Fruit fly (Drosophila melanogaster): ENCODE measurements around the gene Osi13.

Osi13 gene

dm6 chr3R:6297164-6297563 lies 5.6 kb downstream of the Osi13 start (continued):
- TF ChIP-seq zfh2 (GFP tag; optimal IDR thresholded peaks at IDR 0.05) (no peak), kni (GFP tag; optimal IDR thresholded peaks at IDR 0.05) (peak; percentile 46), Oaz (GFP tag; IDR thresholded peaks at IDR 0.05) (no peak), CG2678 (tag; optimal IDR thresholded peaks at IDR 0.05) (no peak), fd96Cb (tag; optimal IDR thresholded peaks at IDR 0.05) (no peak), Med (GFP tag) (no peak), CG12299 (tag; optimal IDR thresholded peaks at IDR 0.05) (no peak), CG42726 (GFP tag; IDR thresholded peaks at IDR 0.05; ENCODE audit: partially characterized antibody) (no peak), ATbp (GFP tag; optimal IDR thresholded peaks at IDR 0.05) (no peak), tll (GFP tag; optimal IDR thresholded peaks at IDR 0.05) (no peak), Ets97D (GFP tag; optimal IDR thresholded peaks at IDR 0.05) (no peak), chif (GFP tag; optimal IDR thresholded peaks at IDR 0.05) (no peak), YL-1 (GFP tag; optimal IDR thresholded peaks at IDR 0.05) (no peak), CG14860 (GFP tag; IDR thresholded peaks at IDR 0.05; ENCODE audit: partially characterized antibody) (no peak), CG13287 (GFP tag; IDR thresholded peaks at IDR 0.05; ENCODE audit: partially characterized antibody) (no peak), hth (optimal IDR thresholded peaks at IDR 0.05) (no peak), HLH3B (GFP tag; IDR thresholded peaks at IDR 0.05) (no peak)

- TF ChIP-seq chinmo (GFP tag; IDR thresholded peaks at IDR 0.05; ENCODE audit: partially characterized antibody) (0 out of 4 replicates have a peak, but pooled peaks have one; percentile 72), Rfx (GFP tag; IDR thresholded peaks at IDR 0.05) (no peak)
These were observed 7.3 kb downstream of the Osi13 start, which contains the start of gene Osi14 for dm6 chr3R:6298828-6299227. Osi14 (plus strand) TSS chr3R:6299128.

dm6 chr3R:6301257-6301839 lies 9.8 kb downstream of the Osi13 start, which contains the start of gene Osi15:
Osi15 (plus strand) TSS chr3R:6301804.
- TF ChIP-seq Blimp-1 (GFP tag; optimal IDR thresholded peaks at IDR 0.05) (peak; percentile 61), Trl (optimal IDR thresholded peaks at IDR 0.05) (no peak), Trl (GFP tag; optimal IDR thresholded peaks at IDR 0.05) (no peak), vvl (GFP tag; IDR thresholded peaks at IDR 0.05) (peak; percentile 91), aop (GFP tag; IDR thresholded peaks at IDR 0.05) (no peak), fd3F (GFP tag; optimal IDR thresholded peaks at IDR 0.05) (no peak), Ssrp (tag; optimal IDR thresholded peaks at IDR 0.05) (no peak), CG43689 (GFP tag; IDR thresholded peaks at IDR 0.05) (no peak), seq (GFP tag; IDR thresholded peaks at IDR 0.05) (no peak), sisA (GFP tag; IDR thresholded peaks at IDR 0.05) (no peak), al (GFP tag; IDR thresholded peaks at IDR 0.05) (no peak), sr (GFP tag; IDR thresholded peaks at IDR 0.05) (0 out of 3 replicates have a peak, but pooled peaks have one; percentile 21), Dll (GFP tag; IDR thresholded peaks at IDR 0.05; ENCODE audit: partially characterized antibody) (no peak), kni (GFP tag; optimal IDR thresholded peaks at IDR 0.05) (peak; percentile 83), CG31441 (GFP tag; IDR thresholded peaks at IDR 0.05) (no peak), NK7.1 (GFP tag; optimal IDR thresholded peaks at IDR 0.05) (no peak), CG6689 (GFP tag; IDR thresholded peaks at IDR 0.05) (no peak), CG7928 (GFP tag; optimal IDR thresholded peaks at IDR 0.05) (no peak), CG8359 (GFP tag; optimal IDR thresholded peaks at IDR 0.05; ENCODE audit: borderline replicate concordance) (no peak), CG4730 (GFP tag; IDR thresholded peaks at IDR 0.05) (no peak), CG18619 (GFP tag; optimal IDR thresholded peaks at IDR 0.05) (no peak), Dfd (GFP tag; optimal IDR thresholded peaks at IDR 0.05) (no peak), CG10462 (GFP tag; optimal IDR thresholded peaks at IDR 0.05) (no peak), Deaf1 (tag; optimal IDR thresholded peaks at IDR 0.05) (no peak), Rx (GFP tag; IDR thresholded peaks at IDR 0.05) (no peak), E2f1 (GFP tag; IDR thresholded peaks at IDR 0.05) (no peak), dimm (GFP tag; IDR thresholded peaks at IDR 0.05) (no peak), CG13894 (tag; optimal IDR thresholded peaks at IDR 0.05) (peak; percentile 42), HmgD (GFP tag; optimal IDR thresholded peaks at IDR 0.05) (no peak), H2.0 (GFP tag; IDR thresholded peaks at IDR 0.05) (no peak), luna (GFP tag; optimal IDR thresholded peaks at IDR 0.05) (no peak)

Data from whole organism, embryonic.